Worm (Caenorhabditis elegans) whole organism, L2 larva: ENCODE measurements around the gene F10G2.7.
A peak's percentile ranks its signal among the peaks of the same experiment; 100 is the strongest.

ENCODE experiments used
- C34F6.9 ChIP-seq: fragments of 150-350 bp; optimal IDR thresholded peaks from 2 replicates; lab custom pipeline; 2014; ENCODE audit warnings: missing biosample characterization, missing genetic modification characterization
- F13H6.1 ChIP-seq: sonication (generic microtip); optimal IDR thresholded peaks from 2 replicates; lab custom pipeline; 2016; ENCODE audit warnings: missing genetic modification characterization, missing compliant biosample characterization
- Y55F3AM.14 ChIP-seq: fragments of 200-800 bp; sonication (Bioruptor generic); optimal IDR thresholded peaks from 2 replicates; lab custom pipeline; 2018; ENCODE audit warnings: mild to moderate bottlenecking, missing genetic modification characterization, missing compliant biosample characterization
- ZK546.5 ChIP-seq: sonication (generic microtip); optimal IDR thresholded peaks from 2 replicates; lab custom pipeline; 2017; ENCODE audit warnings: missing biosample characterization, missing genetic modification characterization
- alr-1 ChIP-seq: fragments of 150-350 bp; optimal IDR thresholded peaks from 2 replicates; lab custom pipeline; 2014; ENCODE audit warnings: missing biosample characterization, missing genetic modification characterization
- aly-2 ChIP-seq: fragments of 150-350 bp; optimal IDR thresholded peaks from 2 replicates; lab custom pipeline; 2014; ENCODE audit warnings: missing biosample characterization, missing genetic modification characterization
- ceh-16 ChIP-seq: fragments of 150-350 bp; optimal IDR thresholded peaks from 2 replicates; lab custom pipeline; 2014; ENCODE audit warnings: missing biosample characterization, missing genetic modification characterization
- ceh-82 ChIP-seq: fragments of 150-350 bp; optimal IDR thresholded peaks from 2 replicates; lab custom pipeline; 2014; ENCODE audit warnings: missing biosample characterization, missing genetic modification characterization
- dmd-4 ChIP-seq: sonication (generic microtip); optimal IDR thresholded peaks from 2 replicates; lab custom pipeline; 2017; ENCODE audit warnings: missing biosample characterization, missing genetic modification characterization
- egl-27 ChIP-seq: sonication (generic microtip); optimal IDR thresholded peaks from 3 replicates; lab custom pipeline; 2017; ENCODE audit warnings: missing biosample characterization, missing genetic modification reagents, missing genetic modification characterization
- elt-1 ChIP-seq: fragments of 150-350 bp; optimal IDR thresholded peaks from 2 replicates; lab custom pipeline; 2014; ENCODE audit warnings: missing biosample characterization, missing genetic modification characterization
- elt-3 ChIP-seq: sonication (generic microtip); optimal IDR thresholded peaks from 2 replicates; lab custom pipeline; 2017; ENCODE audit warnings: missing biosample characterization, missing genetic modification characterization
- fos-1 ChIP-seq: fragments of 150-350 bp; optimal IDR thresholded peaks from 2 replicates; lab custom pipeline; 2014; ENCODE audit warnings: missing biosample characterization, missing genetic modification characterization
- gmeb-1 ChIP-seq: fragments of 150-350 bp; optimal IDR thresholded peaks from 2 replicates; lab custom pipeline; 2014; ENCODE audit warnings: missing biosample characterization, missing genetic modification characterization
- lin-13 ChIP-seq: fragments of 150-350 bp; optimal IDR thresholded peaks from 2 replicates; lab custom pipeline; 2014; ENCODE audit warnings: missing biosample characterization, missing genetic modification reagents, missing genetic modification characterization
- lin-39 ChIP-seq: fragments of 150-350 bp; optimal IDR thresholded peaks from 2 replicates; lab custom pipeline; 2014; ENCODE audit warnings: missing biosample characterization, missing genetic modification reagents, missing genetic modification characterization
- lsy-2 ChIP-seq, 2 experiments: fragments of 150-350 bp in 1 of 2; sonication (generic microtip) in 1 of 2; optimal IDR thresholded peaks; 2 replicates each; lab custom pipeline; 2014 to 2017; ENCODE audit warnings: missing biosample characterization in 2 of 2, missing genetic modification characterization in 2 of 2
- mbf-1 ChIP-seq: sonication (generic microtip); optimal IDR thresholded peaks from 2 replicates; lab custom pipeline; 2017; ENCODE audit warnings: missing biosample characterization, missing genetic modification characterization
- mdl-1 ChIP-seq, 2 experiments: fragments of 150-350 bp in 1 of 2; sonication (generic microtip) in 1 of 2; optimal IDR thresholded peaks; 2 replicates each; lab custom pipeline; 2017; ENCODE audit warnings: missing biosample characterization in 2 of 2, missing genetic modification characterization in 2 of 2
- nhr-10 ChIP-seq: sonication (generic microtip); optimal IDR thresholded peaks from 2 replicates; lab custom pipeline; 2017; ENCODE audit warnings: missing biosample characterization, missing genetic modification characterization
- nhr-11 ChIP-seq: fragments of 150-350 bp; optimal IDR thresholded peaks from 2 replicates; lab custom pipeline; 2014; ENCODE audit warnings: missing biosample characterization, missing genetic modification characterization
- nhr-12 ChIP-seq: fragments of 150-350 bp; optimal IDR thresholded peaks from 2 replicates; lab custom pipeline; 2014; ENCODE audit warnings: missing biosample characterization, missing genetic modification characterization
- nhr-129 ChIP-seq: fragments of 150-350 bp; optimal IDR thresholded peaks from 2 replicates; lab custom pipeline; 2014; ENCODE audit warnings: missing biosample characterization, missing genetic modification characterization
- nhr-21 ChIP-seq: fragments of 150-350 bp; optimal IDR thresholded peaks from 2 replicates; lab custom pipeline; 2014; ENCODE audit warnings: missing biosample characterization, missing genetic modification characterization
- nhr-23 ChIP-seq: fragments of 150-350 bp; optimal IDR thresholded peaks from 2 replicates; lab custom pipeline; 2014; ENCODE audit warnings: missing biosample characterization, missing genetic modification reagents, missing genetic modification characterization
- nhr-237 ChIP-seq: fragments of 150-350 bp; optimal IDR thresholded peaks from 2 replicates; lab custom pipeline; 2014; ENCODE audit warnings: missing biosample characterization, missing genetic modification characterization
- nhr-25 ChIP-seq: fragments of 150-350 bp; sonication (generic microtip); optimal IDR thresholded peaks from 3 replicates; lab custom pipeline; 2014; ENCODE audit warnings: missing biosample characterization, missing genetic modification characterization
- nhr-77 ChIP-seq: fragments of 150-350 bp; optimal IDR thresholded peaks from 2 replicates; lab custom pipeline; 2014; ENCODE audit warnings: missing biosample characterization, missing genetic modification characterization
- peb-1 ChIP-seq: fragments of 150-350 bp; optimal IDR thresholded peaks from 2 replicates; lab custom pipeline; 2014; ENCODE audit warnings: missing biosample characterization, missing genetic modification characterization
- sem-4 ChIP-seq: fragments of 150-350 bp; optimal IDR thresholded peaks from 2 replicates; lab custom pipeline; 2014; ENCODE audit warnings: missing biosample characterization, missing genetic modification reagents, missing genetic modification characterization
- snpc-4 ChIP-seq: fragments of 150-350 bp; optimal IDR thresholded peaks from 2 replicates; lab custom pipeline; 2014; ENCODE audit warnings: missing biosample characterization, missing genetic modification characterization
- unc-39 ChIP-seq: fragments of 150-350 bp; optimal IDR thresholded peaks from 2 replicates; lab custom pipeline; 2014; ENCODE audit warnings: missing biosample characterization, missing genetic modification characterization
- unc-62 ChIP-seq: fragments of 150-350 bp; optimal IDR thresholded peaks from 2 replicates; lab custom pipeline; 2014; ENCODE audit warnings: missing biosample characterization, missing genetic modification reagents, missing genetic modification characterization
- ztf-1 ChIP-seq: fragments of 200-800 bp; sonication (Bioruptor generic); conservative IDR thresholded peaks from 2 replicates; pipeline ENCODE4 v1.3.6; 2022; ENCODE audit warnings: missing genetic modification characterization, missing compliant biosample characterization
- ztf-11 ChIP-seq: sonication (generic microtip); optimal IDR thresholded peaks from 2 replicates; lab custom pipeline; 2017; ENCODE audit warnings: missing biosample characterization, missing genetic modification characterization
- ztf-4 ChIP-seq: fragments of 150-350 bp; optimal IDR thresholded peaks from 2 replicates; lab custom pipeline; 2014; ENCODE audit warnings: missing biosample characterization, missing genetic modification characterization

Gene F10G2.7

ce11 chrV:7364951-7365350 is 27.8 kb upstream of the F10G2.7 start, which contains the start of gene exc-13:
Gene exc-13, plus strand, starts transcription at chrV:7365251.
- no peak for TF ChIP-seq ztf-4 (tag; lab: Kevin White, UChicago)
- TF ChIP-seq elt-3 (tag; lab: Kevin White, UChicago): no peak
- TF ChIP-seq lin-13 (GFP tag; lab: Kevin White, UChicago): no peak
- no peak for TF ChIP-seq nhr-21 (tag; lab: Kevin White, UChicago)
- TF ChIP-seq ztf-11 (tag; lab: Kevin White, UChicago): no peak
- TF ChIP-seq unc-62: no peak
- TF ChIP-seq mbf-1 (tag; lab: Kevin White, UChicago): no peak
- no peak for TF ChIP-seq ZK546.5 (tag; lab: Kevin White, UChicago)
- TF ChIP-seq lin-39 (tag; lab: Kevin White, UChicago): no peak
- TF ChIP-seq ztf-1 (GFP tag; lab: Robert Waterston, UW): no peak
- no peak for TF ChIP-seq C34F6.9 (tag; lab: Kevin White, UChicago)
- no peak for TF ChIP-seq nhr-77
- TF ChIP-seq nhr-237 (tag; lab: Kevin White, UChicago): no peak
- no peak for TF ChIP-seq nhr-23

DNA sequence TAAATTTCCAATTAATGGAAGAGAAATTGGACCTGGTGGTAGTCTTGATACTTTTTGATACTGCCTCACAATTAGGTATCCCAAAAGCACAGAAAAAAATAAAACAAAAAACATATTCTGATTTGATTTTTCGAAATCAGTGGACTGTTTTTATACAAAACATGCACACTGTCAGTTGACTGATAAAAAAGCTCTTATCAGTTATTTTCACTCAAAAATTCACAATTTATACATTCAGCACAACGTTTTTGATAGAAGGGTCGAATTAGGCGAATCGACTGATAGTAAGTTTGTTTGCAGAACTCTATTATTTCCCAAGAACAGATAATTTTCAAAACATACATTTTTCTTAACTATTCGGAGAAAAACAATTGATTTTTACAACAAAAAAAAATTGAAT is 26.9 kb upstream of the F10G2.7 start, which contains the start of gene cyp-35A2:
cyp-35A2 (minus strand) TSS at position 124 of the 400 bp plus-strand sequence.
- TF ChIP-seq lin-39 (tag; lab: Kevin White, UChicago): no peak
- TF ChIP-seq gmeb-1 (tag; lab: Kevin White, UChicago): peak; percentile 27
- TF ChIP-seq fos-1: peak; percentile 67

DNA sequence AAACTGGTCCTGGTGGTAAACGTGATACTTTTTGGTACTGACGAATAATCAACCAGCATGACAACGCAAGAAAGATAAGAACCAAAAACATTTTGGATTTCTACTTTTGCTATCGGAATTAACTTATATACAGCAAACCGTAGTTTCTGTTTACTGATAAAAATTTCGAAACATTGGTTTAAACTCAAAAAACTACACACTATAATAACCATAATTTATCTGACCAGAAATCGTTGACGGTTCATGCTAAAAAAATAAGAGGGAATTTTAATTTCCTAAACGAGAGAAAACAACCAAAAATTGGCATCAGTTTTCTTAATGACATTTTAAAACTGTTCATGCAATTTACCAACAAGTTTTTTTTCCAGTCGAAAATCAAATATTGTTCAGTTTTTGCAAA is 24.6 kb upstream of the F10G2.7 start, which contains the start of gene cyp-35A1:
cyp-35A1 (minus strand) TSS at position 101 of the 400 bp plus-strand sequence.
- no peak for TF ChIP-seq ceh-16 (tag; lab: Kevin White, UChicago)
- TF ChIP-seq nhr-10 (tag; lab: Kevin White, UChicago): no peak
- no peak for TF ChIP-seq sem-4 (tag; lab: Kevin White, UChicago)
- no peak for TF ChIP-seq peb-1
- TF ChIP-seq mdl-1 (tag; optimal IDR thresholded peaks at IDR 0.05; lab: Kevin White, UChicago): no peak
- TF ChIP-seq elt-1: no peak
- no peak for TF ChIP-seq nhr-129 (tag; lab: Kevin White, UChicago)
- TF ChIP-seq unc-39 (tag; lab: Kevin White, UChicago): no peak
- TF ChIP-seq gmeb-1 (tag; lab: Kevin White, UChicago): no peak
- TF ChIP-seq ceh-82 (tag; lab: Kevin White, UChicago): no peak
- TF ChIP-seq nhr-23: no peak

- TF ChIP-seq ztf-1 (GFP tag; lab: Robert Waterston, UW) (no peak), F13H6.1 (tag; lab: Kevin White, UChicago) (no peak), dmd-4 (tag; lab: Kevin White, UChicago) (no peak), lin-39 (tag; lab: Kevin White, UChicago) (no peak), mbf-1 (tag; lab: Kevin White, UChicago) (no peak), egl-27 (tag; lab: Kevin White, UChicago) (no peak), aly-2 (tag; lab: Kevin White, UChicago) (no peak), nhr-25 (tag; lab: Kevin White, UChicago) (no peak)
These were observed 20.0 kb upstream of the F10G2.7 start, which contains the start of gene C03G6.6 for ce11 chrV:7357132-7357531. Gene C03G6.6, plus strand, starts transcription at chrV:7357432.

DNA sequence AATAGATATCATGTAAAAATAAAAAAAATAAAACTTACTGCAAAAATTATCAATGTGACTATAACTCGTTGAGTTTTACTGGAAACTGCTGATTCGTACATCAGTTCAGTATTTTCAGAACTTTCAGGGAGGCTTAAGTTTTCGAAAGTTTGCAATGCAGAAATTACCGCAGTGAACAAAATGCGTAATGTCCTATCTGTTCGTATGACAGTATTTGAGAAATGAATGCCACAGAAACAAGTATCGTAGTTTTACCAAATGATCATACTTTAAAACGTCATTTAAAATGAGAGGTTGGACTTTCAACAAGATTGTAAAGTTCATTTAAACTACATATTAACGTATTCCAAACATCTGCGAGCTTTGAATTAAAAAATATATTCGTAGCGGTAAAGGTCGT is 19.6 kb upstream of the F10G2.7 start, which contains the start of gene C03G6.21:
C03G6.21 (minus strand) TSS at position 101 of the 400 bp plus-strand sequence.
- TF ChIP-seq nhr-11 (tag; lab: Kevin White, UChicago) (no peak), alr-1 (tag; lab: Kevin White, UChicago) (no peak), aly-2 (tag; lab: Kevin White, UChicago) (no peak), nhr-12 (tag; lab: Kevin White, UChicago) (no peak), ceh-82 (tag; lab: Kevin White, UChicago) (no peak), Y55F3AM.14 (GFP tag; lab: Kevin White, UChicago) (no peak), snpc-4 (tag; lab: Kevin White, UChicago) (no peak), lsy-2 (tag; optimal IDR thresholded peaks at IDR 0.05; lab: Kevin White, UChicago) (no peak)
